Worm (Caenorhabditis elegans): ENCODE results near the gene F11C1.9.

- TF ChIP-seq klf-2 (GFP tag; conservative IDR thresholded peaks at IDR 0.05) (no peak), flt-1 (GFP tag; IDR thresholded peaks at IDR 0.05) (no peak)
Measured at ce11 chrX:13008895-13009294, 31.5 kb upstream of the F11C1.9 start.

Data from whole organism, midembryonic.